Worm (Caenorhabditis elegans) whole organism, dauer: ENCODE data around the gene let-60.

Source experiments
- unc-62 ChIP-seq: sonication (generic microtip); optimal IDR thresholded peaks from 2 replicates; lab custom pipeline; 2017; ENCODE audit warnings: missing biosample characterization, missing genetic modification reagents, missing genetic modification characterization

Gene let-60

ce11 chrIV:11697514-11697913, 6.6 kb upstream of the let-60 start:
- TF ChIP-seq unc-62 (GFP tag; lab: Kevin White, UChicago) = no peak

- TF ChIP-seq unc-62 (GFP tag; lab: Kevin White, UChicago) = no peak
Measured at ce11 chrIV:11695634-11696033, 4.7 kb upstream of the let-60 start.

ce11 chrIV:11694143-11694542, 3.3 kb upstream of the let-60 start, which contains the start of gene ZK792.7:
TSS of gene ZK792.7 (plus strand) at chrIV:11694443.
- no peak for TF ChIP-seq unc-62 (GFP tag; lab: Kevin White, UChicago)

- no peak for TF ChIP-seq unc-62 (GFP tag; lab: Kevin White, UChicago)
Measured at ce11 chrIV:11693493-11693892, 2.6 kb upstream of the let-60 start, which contains the start of gene ZK792.12. TSS of gene ZK792.12 (plus strand) at chrIV:11693793.

ce11 chrIV:11692071-11692673, 1.3 kb upstream of the let-60 start:
- TF ChIP-seq unc-62 (GFP tag; lab: Kevin White, UChicago) = no peak

ce11 chrIV:11691524-11691923, 636 bp upstream of the let-60 start:
- TF ChIP-seq unc-62 (GFP tag; lab: Kevin White, UChicago) = no peak

ce11 chrIV:11688018-11688417, 2.9 kb downstream of the let-60 start, which contains the start of gene ZK792.5:
TSS of gene ZK792.5 (minus strand) at chrIV:11688118.
- TF ChIP-seq unc-62 (GFP tag; lab: Kevin White, UChicago) = no peak

ce11 chrIV:11681905-11682304, 9.0 kb downstream of the let-60 start, which contains the start of gene ZK792.4:
TSS of gene ZK792.4 (minus strand) at chrIV:11682005.
- TF ChIP-seq unc-62 (GFP tag; lab: Kevin White, UChicago) = no peak

ce11 chrIV:11676054-11676453, 14.8 kb downstream of the let-60 start, which contains the start of gene inx-9:
TSS of gene inx-9 (plus strand) at chrIV:11676354.
- no peak for TF ChIP-seq unc-62 (GFP tag; lab: Kevin White, UChicago)

ce11 chrIV:11673543-11673942, 17.3 kb downstream of the let-60 start, which contains the start of gene inx-8:
TSS of gene inx-8 (plus strand) at chrIV:11673843.
- no peak for TF ChIP-seq unc-62 (GFP tag; lab: Kevin White, UChicago)

ce11 chrIV:11668001-11668400, 22.9 kb downstream of the let-60 start, which contains the start of gene atg-4.2:
TSS of gene atg-4.2 (plus strand) at chrIV:11668024.
- TF ChIP-seq unc-62 (GFP tag; lab: Kevin White, UChicago) = no peak

ce11 chrIV:11665010-11665409, 25.9 kb downstream of the let-60 start, which contains the start of gene ZK809.9:
TSS of gene ZK809.9 (plus strand) at chrIV:11665310.
- no peak for TF ChIP-seq unc-62 (GFP tag; lab: Kevin White, UChicago)

- no peak for TF ChIP-seq unc-62 (GFP tag; lab: Kevin White, UChicago)
Measured at ce11 chrIV:11659794-11660312, 31.0 kb downstream of the let-60 start, which contains the start of gene ZK792.1. TSS of gene ZK792.1 (plus strand) at chrIV:11659844.

ce11 chrIV:11656144-11656780, 34.6 kb downstream of the let-60 start, which contains the start of gene ZK809.5:
TSS of gene ZK809.5 (plus strand) at chrIV:11656730.
- no peak for TF ChIP-seq unc-62 (GFP tag; lab: Kevin White, UChicago)

- TF ChIP-seq unc-62 (GFP tag; lab: Kevin White, UChicago) = no peak
Measured at ce11 chrIV:11655370-11655769, 35.5 kb downstream of the let-60 start, which contains the start of gene ent-1. TSS of gene ent-1 (minus strand) at chrIV:11655470.

- TF ChIP-seq unc-62 (GFP tag; lab: Kevin White, UChicago) = no peak
Measured at ce11 chrIV:11651965-11652453, 38.9 kb downstream of the let-60 start, which contains the start of the genes acl-3 and ndub-6. TSS of gene acl-3 (minus strand) at chrIV:11652023. TSS of gene ndub-6 (plus strand) at chrIV:11652403.
